Fruit fly (Drosophila melanogaster): Measurements from ENCODE around the gene Jasper.

Gene Jasper

DNA sequence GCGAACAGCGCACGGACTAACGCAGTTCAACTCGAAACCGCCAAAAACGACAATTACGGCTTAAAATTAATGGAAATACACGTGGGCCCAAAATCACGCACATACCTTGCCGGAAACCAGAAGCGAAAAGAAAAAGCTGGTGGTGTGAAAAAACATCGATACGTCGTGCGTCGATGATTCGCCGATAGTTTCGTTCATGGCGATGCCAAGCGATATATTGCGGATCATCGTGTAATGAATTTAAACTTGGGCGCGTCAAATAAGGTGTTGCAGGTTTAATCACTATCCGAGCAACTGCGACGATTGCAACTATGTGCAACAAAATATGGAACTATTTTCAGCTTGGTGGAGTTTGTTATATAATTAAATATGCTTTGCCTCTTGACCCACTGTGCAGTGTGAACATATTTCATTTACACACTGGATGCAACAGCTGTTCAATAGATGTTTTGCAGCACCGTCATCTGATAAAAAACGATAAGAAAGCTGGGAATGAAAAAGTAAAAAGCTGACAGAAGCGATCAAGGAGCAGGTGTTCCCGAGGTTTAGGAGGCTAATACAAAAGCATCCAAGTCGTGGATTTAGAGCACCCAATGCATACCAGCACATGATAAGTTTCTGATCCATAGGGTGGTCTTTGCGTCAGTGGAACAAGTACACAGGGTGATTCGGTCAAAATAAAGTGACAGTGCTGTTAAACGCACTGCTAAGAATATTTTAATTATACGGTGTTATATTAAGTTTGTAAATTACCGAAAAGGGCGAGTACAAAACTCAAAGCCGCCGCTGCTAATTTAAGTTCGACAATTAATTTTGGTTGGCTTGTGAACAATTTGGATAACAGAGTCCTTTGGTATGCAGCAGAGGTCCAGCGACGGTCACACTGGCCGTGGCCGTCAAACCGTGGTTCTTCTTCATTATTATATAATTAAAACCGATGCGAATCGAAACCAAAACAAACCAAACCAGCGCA lies 6.0 kb upstream of the Jasper start, which contains the start of the genes RpL32 and CG7943 (continued):
- TF ChIP-seq row (GFP tag; IDR thresholded peaks at IDR 0.05) = peak; percentile 96
- TF ChIP-seq CG1233 (GFP tag; optimal IDR thresholded peaks at IDR 0.05) = peak; percentile 86
- TF ChIP-seq org-1 (GFP tag; optimal IDR thresholded peaks at IDR 0.05) = peak; percentile 90
- peak; percentile 82 for TF ChIP-seq CG1602 (GFP tag; optimal IDR thresholded peaks at IDR 0.05)
- TF ChIP-seq Dp (GFP tag; optimal IDR thresholded peaks at IDR 0.05) = peak; percentile 78
- peak; percentile 93 for TF ChIP-seq CG9817 (tag; optimal IDR thresholded peaks at IDR 0.05)
- TF ChIP-seq CG4404 (GFP tag; IDR thresholded peaks at IDR 0.05) = peak; percentile 93
- peak; percentile 93 for TF ChIP-seq schlank (tag; optimal IDR thresholded peaks at IDR 0.05)
- peak; percentile 99 for TF ChIP-seq CG9932 (GFP tag; IDR thresholded peaks at IDR 0.05)
- TF ChIP-seq salm (tag; optimal IDR thresholded peaks at IDR 0.05) = peak; percentile 86
- peak; percentile 90 for TF ChIP-seq CG10565 (GFP tag; optimal IDR thresholded peaks at IDR 0.05)
- TF ChIP-seq CG2202 (tag; optimal IDR thresholded peaks at IDR 0.05) = peak; percentile 76
- peak; percentile 99 for TF ChIP-seq CG17186 (GFP tag; optimal IDR thresholded peaks at IDR 0.05)
- TF ChIP-seq CG10654 (GFP tag; optimal IDR thresholded peaks at IDR 0.05) = peak; percentile 95
- peak; percentile 80 for TF ChIP-seq pfk (GFP tag; optimal IDR thresholded peaks at IDR 0.05)
- TF ChIP-seq Sin3A (optimal IDR thresholded peaks at IDR 0.05) = peak; percentile 98
- TF ChIP-seq so (GFP tag; IDR thresholded peaks at IDR 0.05) = peak; percentile 98
- TF ChIP-seq Optix (GFP tag; IDR thresholded peaks at IDR 0.05) = peak; percentile 97
- peak; percentile 100 for TF ChIP-seq HLH4C (GFP tag; IDR thresholded peaks at IDR 0.05; ENCODE audit: partially characterized antibody)
- peak; percentile 85 for TF ChIP-seq CG7839 (tag; optimal IDR thresholded peaks at IDR 0.05)
- TF ChIP-seq Dbx (GFP tag; IDR thresholded peaks at IDR 0.05) = peak; percentile 98
- peak; percentile 87 for TF ChIP-seq run (tag; optimal IDR thresholded peaks at IDR 0.05)
- TF ChIP-seq sens (GFP tag) = peak; percentile 97
- peak; percentile 93 for TF ChIP-seq CG6854 (GFP tag; optimal IDR thresholded peaks at IDR 0.05)
- peak; percentile 100 for TF ChIP-seq CG42726 (GFP tag; IDR thresholded peaks at IDR 0.05; ENCODE audit: partially characterized antibody)
- peak; percentile 84 for TF ChIP-seq CG11560 (tag; IDR thresholded peaks at IDR 0.05)
- peak; percentile 90 for TF ChIP-seq en (GFP tag; optimal IDR thresholded peaks at IDR 0.05)
- peak; percentile 100 for TF ChIP-seq BEAF-32 (GFP tag; optimal IDR thresholded peaks at IDR 0.05)
- TF ChIP-seq H15 (GFP tag; IDR thresholded peaks at IDR 0.05) = peak; percentile 93
- TF ChIP-seq CG33557 (GFP tag; optimal IDR thresholded peaks at IDR 0.05) = peak; percentile 70
- TF ChIP-seq gem (tag; optimal IDR thresholded peaks at IDR 0.05) = peak; percentile 90
- peak; percentile 100 for TF ChIP-seq CG34224 (GFP tag; IDR thresholded peaks at IDR 0.05; ENCODE audit: partially characterized antibody)
- TF ChIP-seq twi (tag; optimal IDR thresholded peaks at IDR 0.05) = peak; percentile 70
- TF ChIP-seq CG3838 (GFP tag; optimal IDR thresholded peaks at IDR 0.05) = peak; percentile 80
- peak; percentile 89 for TF ChIP-seq Hr3 (GFP tag; optimal IDR thresholded peaks at IDR 0.05)
- peak; percentile 95 for TF ChIP-seq esg (GFP tag; conservative IDR thresholded peaks at IDR 0.05)
- TF ChIP-seq inv (GFP tag; IDR thresholded peaks at IDR 0.05; ENCODE audit: partially characterized antibody) = peak; percentile 100
- TF ChIP-seq usp (GFP tag; optimal IDR thresholded peaks at IDR 0.05) = no peak
- TF ChIP-seq Tbp (GFP tag; optimal IDR thresholded peaks at IDR 0.05) = no peak
- TF ChIP-seq lilli (GFP tag; optimal IDR thresholded peaks at IDR 0.05) = peak; percentile 93
- peak; percentile 95 for TF ChIP-seq HHEX (GFP tag; optimal IDR thresholded peaks at IDR 0.05)
- TF ChIP-seq fru (optimal IDR thresholded peaks at IDR 0.05) = no peak
- peak; percentile 95 for TF ChIP-seq lmd (GFP tag; IDR thresholded peaks at IDR 0.05)
- peak; percentile 66 for TF ChIP-seq jing (GFP tag; optimal IDR thresholded peaks at IDR 0.05)
- TF ChIP-seq CG3163 (GFP tag; optimal IDR thresholded peaks at IDR 0.05) = peak; percentile 78
- TF ChIP-seq tap (tag; optimal IDR thresholded peaks at IDR 0.05) = peak; percentile 89
- peak; percentile 86 for TF ChIP-seq CG4730 (GFP tag; IDR thresholded peaks at IDR 0.05)
- peak; percentile 94 for TF ChIP-seq CG18619 (GFP tag; optimal IDR thresholded peaks at IDR 0.05)
- peak; percentile 86 for TF ChIP-seq grau (tag; optimal IDR thresholded peaks at IDR 0.05)
